Worm (Caenorhabditis elegans): ENCODE measurements around the gene rsp-8.
A peak's percentile ranks its signal among the peaks of the same experiment; 100 is the strongest.

The rsp-8 gene

DNA sequence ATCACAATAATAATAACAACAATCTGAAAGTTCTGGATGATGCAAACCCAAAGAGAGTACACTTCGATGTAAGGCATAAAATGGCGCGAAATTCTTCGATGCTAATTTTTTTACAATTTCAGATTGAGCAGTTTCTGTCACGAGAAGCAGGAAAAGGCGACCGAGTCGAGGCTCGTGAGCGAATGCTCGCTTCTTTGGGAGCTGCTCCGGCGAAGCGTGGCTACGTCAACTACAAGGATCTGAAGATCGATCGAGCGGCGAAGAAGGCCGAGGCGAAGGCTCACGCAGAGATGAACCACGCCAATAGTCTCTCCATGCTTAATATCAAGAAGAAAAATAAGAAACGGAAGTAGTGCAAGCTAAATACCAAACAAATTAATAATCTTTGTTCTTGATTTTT is 2.1 kb upstream of the rsp-8 start:
- TF ChIP-seq ztf-1 (GFP tag; conservative IDR thresholded peaks at IDR 0.05): no peak
- TF ChIP-seq lsy-2 (tag; optimal IDR thresholded peaks at IDR 0.05): no peak
- no peak for TF ChIP-seq nhr-23 (tag; optimal IDR thresholded peaks at IDR 0.05)
- TF ChIP-seq Y55F3AM.14 (GFP tag; optimal IDR thresholded peaks at IDR 0.05): no peak
- TF ChIP-seq nhr-11 (tag; optimal IDR thresholded peaks at IDR 0.05): no peak
- no peak for TF ChIP-seq nhr-25 (tag; optimal IDR thresholded peaks at IDR 0.05)
- TF ChIP-seq snpc-4 (tag; optimal IDR thresholded peaks at IDR 0.05): no peak

DNA sequence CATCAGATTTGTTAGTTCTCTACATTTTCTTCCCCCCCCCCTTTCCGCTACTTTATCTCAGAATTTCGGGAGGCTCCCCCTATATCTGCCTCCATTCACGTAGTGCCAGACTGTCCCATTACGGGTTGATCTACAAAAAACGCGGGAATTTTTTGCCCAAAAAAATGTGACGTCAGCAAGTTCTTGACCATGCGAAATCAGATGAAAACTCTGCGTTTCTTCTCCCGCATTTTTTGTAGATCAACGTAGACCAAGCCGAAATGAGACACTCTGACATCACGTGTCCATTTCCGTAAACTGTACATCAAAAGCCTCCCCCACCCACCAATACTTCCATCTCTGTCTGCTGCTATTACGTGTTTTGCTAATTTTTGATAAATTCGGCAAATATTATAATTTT is 1.6 kb upstream of the rsp-8 start:
- TF ChIP-seq egl-27 (tag; optimal IDR thresholded peaks at IDR 0.05) (no peak), elt-3 (tag; optimal IDR thresholded peaks at IDR 0.05) (no peak), nhr-10 (tag; optimal IDR thresholded peaks at IDR 0.05) (no peak), ztf-1 (GFP tag; conservative IDR thresholded peaks at IDR 0.05) (no peak), mab-5 (tag; optimal IDR thresholded peaks at IDR 0.05) (no peak), R02D3.7 (tag; optimal IDR thresholded peaks at IDR 0.05) (no peak), nhr-12 (tag; optimal IDR thresholded peaks at IDR 0.05) (no peak), peb-1 (tag; optimal IDR thresholded peaks at IDR 0.05) (no peak)

DNA sequence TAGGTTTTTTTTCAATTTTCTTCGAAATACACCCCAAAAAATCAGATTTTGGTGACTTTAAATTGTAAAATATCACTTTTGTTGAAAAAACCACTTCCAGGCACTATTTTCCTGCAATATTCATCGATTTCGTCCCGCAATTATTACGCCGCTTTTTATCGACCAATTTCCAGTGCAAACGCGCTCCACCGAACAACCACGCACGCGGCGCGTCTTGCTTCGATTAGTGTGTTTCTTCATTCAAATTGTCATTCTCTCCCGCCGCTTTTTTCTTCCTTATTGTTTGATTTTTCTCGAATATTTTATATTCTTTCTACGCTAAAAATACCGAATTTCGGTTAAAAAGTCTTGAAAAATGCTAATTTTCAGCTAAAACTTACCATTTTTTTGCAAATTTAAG is 564 bp upstream of the rsp-8 start:
- TF ChIP-seq unc-55 (GFP tag; optimal IDR thresholded peaks at IDR 0.05): peak; percentile 85
- peak; percentile 49 for TF ChIP-seq lin-11 (tag; optimal IDR thresholded peaks at IDR 0.05)
- TF ChIP-seq crh-2 (tag; optimal IDR thresholded peaks at IDR 0.05): peak; percentile 74
- TF ChIP-seq alr-1 (tag; optimal IDR thresholded peaks at IDR 0.05): no peak
- TF ChIP-seq snpc-4 (tag; optimal IDR thresholded peaks at IDR 0.05): peak; percentile 3
- no peak for TF ChIP-seq nhr-11 (tag; optimal IDR thresholded peaks at IDR 0.05)
- TF ChIP-seq nhr-77 (tag; optimal IDR thresholded peaks at IDR 0.05): no peak
- peak; percentile 87 for TF ChIP-seq C34F6.9 (tag; optimal IDR thresholded peaks at IDR 0.05)
- peak; percentile 35 for TF ChIP-seq gmeb-1 (tag; optimal IDR thresholded peaks at IDR 0.05)
- TF ChIP-seq ceh-82 (tag; optimal IDR thresholded peaks at IDR 0.05): no peak
- TF ChIP-seq sem-4 (tag; optimal IDR thresholded peaks at IDR 0.05): peak; percentile 84
- peak; percentile 13 for TF ChIP-seq zag-1 (tag; optimal IDR thresholded peaks at IDR 0.05)
- TF ChIP-seq mdl-1 (tag; optimal IDR thresholded peaks at IDR 0.05): peak in 1 of 2 experiments; percentile 78
- peak; percentile 21 for TF ChIP-seq nhr-25 (tag; optimal IDR thresholded peaks at IDR 0.05)
- no peak for TF ChIP-seq ztf-11 (tag; optimal IDR thresholded peaks at IDR 0.05)
- no peak for TF ChIP-seq lin-39 (tag; optimal IDR thresholded peaks at IDR 0.05)
- TF ChIP-seq lin-13 (GFP tag; optimal IDR thresholded peaks at IDR 0.05): peak; percentile 51
- no peak for TF ChIP-seq skn-1 (tag; optimal IDR thresholded peaks at IDR 0.05)
- peak; percentile 0 for TF ChIP-seq sma-9 (GFP tag; optimal IDR thresholded peaks at IDR 0.05)
- TF ChIP-seq sma-9 (tag; optimal IDR thresholded peaks at IDR 0.05): no peak
- TF ChIP-seq unc-62 (GFP tag; optimal IDR thresholded peaks at IDR 0.05): no peak
- TF ChIP-seq nhr-129 (tag; optimal IDR thresholded peaks at IDR 0.05): peak; percentile 43
- TF ChIP-seq mab-5 (tag; optimal IDR thresholded peaks at IDR 0.05): peak; percentile 22
- peak; percentile 38 for TF ChIP-seq F13H6.1 (tag; optimal IDR thresholded peaks at IDR 0.05)
- peak; percentile 48 for TF ChIP-seq fos-1 (tag; optimal IDR thresholded peaks at IDR 0.05)
- TF ChIP-seq nhr-6 (tag; optimal IDR thresholded peaks at IDR 0.05): no peak
- peak; percentile 36 to 85 for TF ChIP-seq lsy-2 (tag; optimal IDR thresholded peaks at IDR 0.05)
- TF ChIP-seq sma-3 (GFP tag; optimal IDR thresholded peaks at IDR 0.05): peak; percentile 53

DNA sequence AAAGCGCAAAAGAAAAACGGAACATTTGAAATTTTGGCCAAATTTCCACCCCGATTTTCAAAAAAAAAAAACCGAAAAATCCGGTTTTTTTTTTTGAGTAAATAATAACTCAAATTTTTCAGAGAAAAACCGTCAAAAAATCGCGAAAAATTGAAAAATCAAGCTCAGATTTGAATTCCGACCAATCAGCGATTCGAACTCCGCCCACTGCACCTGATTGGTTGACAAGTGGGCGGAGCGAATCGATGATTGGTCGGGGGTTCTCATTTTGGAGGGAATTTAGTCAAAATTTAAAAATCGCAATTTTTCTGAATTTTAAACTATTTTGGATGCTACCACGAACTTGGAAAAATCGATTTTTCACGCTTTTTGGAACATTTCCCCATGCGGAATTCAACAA is 2.8 kb downstream of the rsp-8 start:
- TF ChIP-seq nhr-21 (tag; optimal IDR thresholded peaks at IDR 0.05) (no peak), mdl-1 (tag; optimal IDR thresholded peaks at IDR 0.05) (no peak), Y55F3AM.14 (GFP tag; optimal IDR thresholded peaks at IDR 0.05) (no peak), nhr-12 (tag; optimal IDR thresholded peaks at IDR 0.05) (no peak), mbf-1 (tag; optimal IDR thresholded peaks at IDR 0.05) (no peak), nhr-11 (tag; optimal IDR thresholded peaks at IDR 0.05) (no peak), sem-4 (tag; optimal IDR thresholded peaks at IDR 0.05) (no peak), nhr-77 (tag; optimal IDR thresholded peaks at IDR 0.05) (no peak)

Data from whole organism, L2 larva.